Fruit fly (Drosophila melanogaster) whole organism, embryonic: Measurements from ENCODE around the gene CG10866.

Source experiments
- Asciz ChIP-seq: fragments of 200-800 bp; sonication (Bioruptor generic); optimal IDR thresholded peaks from 2 replicates; lab custom pipeline; 2017; ENCODE audit warnings: missing biosample characterization, mild to moderate bottlenecking, missing genetic modification characterization, missing genetic modification reagents
- B-H1 ChIP-seq: fragments of 200-800 bp; sonication (Bioruptor generic); IDR thresholded peaks from 3 replicates; pipeline ENCODE4 v1.3.6; 2022; ENCODE audit warnings: missing biosample characterization, missing genetic modification characterization
- B-H2 ChIP-seq: fragments of 200-800 bp; sonication (Bioruptor generic); optimal IDR thresholded peaks from 2 replicates; lab custom pipeline; 2018; ENCODE audit warnings: missing biosample characterization, mild to moderate bottlenecking, missing genetic modification characterization
- CG10209 ChIP-seq: fragments of 200-800 bp; sonication (Bioruptor generic); optimal IDR thresholded peaks from 3 replicates; lab custom pipeline; 2017; ENCODE audit warnings: missing biosample characterization, mild to moderate bottlenecking, missing genetic modification characterization, missing genetic modification reagents
- CG13424 ChIP-seq: fragments of 200-800 bp; sonication (Bioruptor generic); optimal IDR thresholded peaks from 2 replicates; lab custom pipeline; 2019; ENCODE audit warnings: missing biosample characterization, mild to moderate bottlenecking, missing genetic modification characterization, moderate library complexity
- CG13894 ChIP-seq: fragments of 200-800 bp; sonication (Bioruptor generic); optimal IDR thresholded peaks from 3 replicates; lab custom pipeline; 2018; ENCODE audit warnings: missing biosample characterization, mild to moderate bottlenecking, missing genetic modification characterization, moderate library complexity
- CG14441 ChIP-seq: fragments of 200-800 bp; sonication (Bioruptor generic); IDR thresholded peaks from 2 replicates; pipeline ENCODE4 v1.3.6; 2022; ENCODE audit warnings: missing biosample characterization, missing genetic modification characterization
- CG15073 ChIP-seq: fragments of 200-800 bp; sonication (Bioruptor generic); optimal IDR thresholded peaks from 2 replicates; lab custom pipeline; 2016; ENCODE audit warnings: missing biosample characterization, missing genetic modification characterization
- CG1647 ChIP-seq: fragments of 200-800 bp; sonication (Bioruptor generic); optimal IDR thresholded peaks from 3 replicates; lab custom pipeline; 2016; ENCODE audit warnings: missing biosample characterization, missing genetic modification characterization
- CG16863 ChIP-seq: fragments of 200-800 bp; sonication (Bioruptor generic); optimal IDR thresholded peaks from 3 replicates; lab custom pipeline; 2016; ENCODE audit warnings: missing biosample characterization, missing genetic modification characterization
- CG17361 ChIP-seq: fragments of 200-800 bp; sonication (Bioruptor generic); IDR thresholded peaks from 3 replicates; pipeline ENCODE4 v1.3.6; 2022; ENCODE audit warnings: missing biosample characterization, missing genetic modification characterization
- CG17802 ChIP-seq: fragments of 200-800 bp; sonication (Bioruptor generic); optimal IDR thresholded peaks from 2 replicates; lab custom pipeline; 2018; ENCODE audit warnings: missing biosample characterization, mild to moderate bottlenecking, missing genetic modification characterization, moderate library complexity
- CG1792 ChIP-seq: fragments of 200-800 bp; sonication (Bioruptor generic); optimal IDR thresholded peaks from 2 replicates; lab custom pipeline; 2016; ENCODE audit warnings: missing biosample characterization, missing genetic modification characterization
- CG2129 ChIP-seq: fragments of 200-800 bp; sonication (Bioruptor generic); IDR thresholded peaks from 2 replicates; pipeline ENCODE4 v1.3.6; 2022; ENCODE audit warnings: missing biosample characterization, missing genetic modification characterization; ENCODE audit not compliant: partially characterized antibody
- CG2678 ChIP-seq: fragments of 200-800 bp; sonication (Bioruptor generic); optimal IDR thresholded peaks from 3 replicates; lab custom pipeline; 2019; ENCODE audit warnings: missing biosample characterization, mild to moderate bottlenecking, missing genetic modification characterization, moderate library complexity
- CG34376 ChIP-seq: fragments of 200-800 bp; sonication (Bioruptor generic); optimal IDR thresholded peaks from 2 replicates; lab custom pipeline; 2018; ENCODE audit warnings: missing biosample characterization, mild to moderate bottlenecking, missing genetic modification characterization
- CG4424 ChIP-seq: fragments of 200-800 bp; sonication (Bioruptor generic); optimal IDR thresholded peaks from 3 replicates; lab custom pipeline; 2016; ENCODE audit warnings: missing biosample characterization, missing genetic modification characterization
- CG6254 ChIP-seq: fragments of 200-800 bp; sonication (Bioruptor generic); optimal IDR thresholded peaks from 3 replicates; lab custom pipeline; 2017; ENCODE audit warnings: mild to moderate bottlenecking, missing biosample characterization, missing genetic modification reagents, missing genetic modification characterization
- CG8944 ChIP-seq: fragments of 200-800 bp; sonication (Bioruptor generic); optimal IDR thresholded peaks from 3 replicates; lab custom pipeline; 2016; ENCODE audit warnings: missing biosample characterization, missing genetic modification characterization
- Camta ChIP-seq: fragments of 200-800 bp; sonication (Bioruptor generic); optimal IDR thresholded peaks from 2 replicates; lab custom pipeline; 2016; ENCODE audit warnings: missing biosample characterization, missing genetic modification characterization
- Chrac-16 ChIP-seq: fragments of 200-800 bp; sonication (Bioruptor generic); optimal IDR thresholded peaks from 3 replicates; lab custom pipeline; 2016; ENCODE audit warnings: missing biosample characterization, missing genetic modification characterization
- D ChIP-seq, 2 experiments: fragments of 200-800 bp in 1 of 2; fragments of >200 bp in 1 of 2; sonication (Bioruptor generic) in 1 of 2; optimal IDR thresholded peaks; 2 replicates in 1 of 2; 3 replicates in 1 of 2; lab custom pipeline; 2017; ENCODE audit warnings: mild to moderate bottlenecking in 1 of 2, missing biosample characterization in 1 of 2, missing genetic modification characterization in 1 of 2, missing genetic modification reagents in 1 of 2
- HHEX ChIP-seq: fragments of 200-800 bp; sonication (Bioruptor generic); optimal IDR thresholded peaks from 3 replicates; lab custom pipeline; 2017; ENCODE audit warnings: missing biosample characterization, mild to moderate bottlenecking, missing genetic modification characterization, missing genetic modification reagents
- HmgZ ChIP-seq: fragments of 200-800 bp; sonication (Bioruptor generic); optimal IDR thresholded peaks from 2 replicates; lab custom pipeline; 2018; ENCODE audit warnings: missing biosample characterization, mild to moderate bottlenecking, missing genetic modification characterization
- Hmr ChIP-seq: fragments of 200-800 bp; sonication (Bioruptor generic); optimal IDR thresholded peaks from 3 replicates; lab custom pipeline; 2017; ENCODE audit warnings: mild to moderate bottlenecking, missing biosample characterization, missing genetic modification reagents, missing genetic modification characterization
- Hr51 ChIP-seq, 2 experiments: fragments of 200-800 bp; sonication (Bioruptor generic); optimal IDR thresholded peaks; 2 replicates in 1 of 2; 3 replicates in 1 of 2; lab custom pipeline; 2016 to 2018; ENCODE audit warnings: missing biosample characterization in 2 of 2, missing genetic modification characterization in 2 of 2, mild to moderate bottlenecking in 1 of 2, moderate library complexity in 1 of 2
- Mes4 ChIP-seq: fragments of 200-800 bp; sonication (Bioruptor generic); optimal IDR thresholded peaks from 2 replicates; lab custom pipeline; 2016; ENCODE audit warnings: missing biosample characterization, missing genetic modification characterization
- NC2β ChIP-seq: fragments of 200-800 bp; sonication (Bioruptor generic); optimal IDR thresholded peaks from 2 replicates; lab custom pipeline; 2016; ENCODE audit warnings: missing biosample characterization, missing genetic modification characterization
- NFAT ChIP-seq: fragments of 200-800 bp; sonication (Bioruptor generic); IDR thresholded peaks from 2 replicates; pipeline ENCODE4 v1.3.6; 2022; ENCODE audit warnings: missing biosample characterization, missing genetic modification characterization
- Opbp ChIP-seq: fragments of 200-800 bp; sonication (Bioruptor generic); IDR thresholded peaks from 3 replicates; pipeline ENCODE4 v1.3.6; 2022; ENCODE audit warnings: missing biosample characterization, missing genetic modification characterization; ENCODE audit not compliant: partially characterized antibody
- Stat92E ChIP-seq, 3 experiments: fragments of >200 bp in 2 of 3; fragments of 200-800 bp in 1 of 3; sonication (Bioruptor generic) in 1 of 3; optimal IDR thresholded peaks; 2 replicates each; lab custom pipeline; 2017 to 2019; ENCODE audit warnings: missing biosample characterization in 3 of 3, missing genetic modification characterization in 3 of 3, mild to moderate bottlenecking in 1 of 3, moderate library complexity in 1 of 3
- bsh ChIP-seq, 2 experiments: fragments of 200-800 bp; sonication (Bioruptor generic); optimal IDR thresholded peaks; 2 replicates each; lab custom pipeline; 2017 to 2018; ENCODE audit warnings: mild to moderate bottlenecking in 2 of 2, missing biosample characterization in 2 of 2, missing genetic modification characterization in 2 of 2, moderate library complexity in 1 of 2
- btn ChIP-seq: fragments of 200-800 bp; sonication (Bioruptor generic); optimal IDR thresholded peaks from 2 replicates; lab custom pipeline; 2016; ENCODE audit warnings: missing biosample characterization, missing genetic modification characterization
- dmrt99B ChIP-seq: fragments of 200-800 bp; sonication (Bioruptor generic); optimal IDR thresholded peaks from 2 replicates; lab custom pipeline; 2018; ENCODE audit warnings: missing biosample characterization, mild to moderate bottlenecking, missing genetic modification characterization, moderate library complexity
- dpn ChIP-seq, 2 experiments: fragments of 200-800 bp; sonication (Bioruptor generic); optimal IDR thresholded peaks; 3 replicates each; lab custom pipeline; 2016; ENCODE audit warnings: missing biosample characterization in 2 of 2, missing genetic modification characterization in 2 of 2
- fd102C ChIP-seq: fragments of 200-800 bp; sonication (Bioruptor generic); optimal IDR thresholded peaks from 2 replicates; lab custom pipeline; 2018; ENCODE audit warnings: missing biosample characterization, mild to moderate bottlenecking, missing genetic modification characterization, moderate library complexity
- fu2 ChIP-seq: fragments of 200-800 bp; sonication (Bioruptor generic); optimal IDR thresholded peaks from 2 replicates; lab custom pipeline; 2016; ENCODE audit warnings: missing biosample characterization, missing genetic modification characterization
- gem ChIP-seq: fragments of 200-800 bp; sonication (Bioruptor generic); optimal IDR thresholded peaks from 2 replicates; lab custom pipeline; 2019; ENCODE audit warnings: missing biosample characterization, mild to moderate bottlenecking, missing genetic modification characterization, moderate library complexity
- gfzf ChIP-seq: fragments of 200-800 bp; sonication (Bioruptor generic); optimal IDR thresholded peaks from 2 replicates; lab custom pipeline; 2016; ENCODE audit warnings: missing biosample characterization, mild to moderate bottlenecking, missing genetic modification characterization, moderate library complexity
- nerfin-1 ChIP-seq: fragments of 200-800 bp; sonication (Bioruptor generic); optimal IDR thresholded peaks from 3 replicates; lab custom pipeline; 2019; ENCODE audit warnings: missing biosample characterization, mild to moderate bottlenecking, missing genetic modification characterization, moderate library complexity
- nom ChIP-seq: fragments of 200-800 bp; sonication (Bioruptor generic); optimal IDR thresholded peaks from 2 replicates; lab custom pipeline; 2017; ENCODE audit warnings: missing biosample characterization, missing genetic modification characterization, mild to moderate bottlenecking, moderate library complexity, missing genetic modification reagents
- prd ChIP-seq, 3 experiments: fragments of >200 bp in 2 of 3; fragments of 200-800 bp in 1 of 3; sonication (Bioruptor generic) in 1 of 3; optimal IDR thresholded peaks in 2 of 3; IDR thresholded peaks in 1 of 3; 2 replicates in 2 of 3; 3 replicates in 1 of 3; pipeline versions ENCODE4 v1.3.6 to Lab custom; 2017 to 2022; ENCODE audit warnings: missing biosample characterization in 1 of 3, missing genetic modification characterization in 1 of 3
- salm ChIP-seq: fragments of 200-800 bp; sonication (Bioruptor generic); optimal IDR thresholded peaks from 2 replicates; lab custom pipeline; 2018; ENCODE audit warnings: missing biosample characterization, mild to moderate bottlenecking, missing genetic modification characterization
- sna ChIP-seq: fragments of 200-800 bp; sonication (Bioruptor generic); IDR thresholded peaks from 2 replicates; pipeline ENCODE4 v1.3.6; 2022; ENCODE audit warnings: missing biosample characterization, missing genetic modification characterization; ENCODE audit not compliant: partially characterized antibody
- toy ChIP-seq: fragments of 200-800 bp; sonication (Bioruptor generic); IDR thresholded peaks from 2 replicates; pipeline ENCODE4 v1.3.6; 2022; ENCODE audit warnings: missing biosample characterization, missing genetic modification characterization
- vfl ChIP-seq: fragments of 200-800 bp; sonication (Bioruptor generic); optimal IDR thresholded peaks from 2 replicates; lab custom pipeline; 2016; ENCODE audit warnings: missing biosample characterization, missing genetic modification characterization
- wek ChIP-seq: fragments of 200-800 bp; sonication (Bioruptor generic); optimal IDR thresholded peaks from 3 replicates; lab custom pipeline; 2018; ENCODE audit warnings: missing biosample characterization, mild to moderate bottlenecking, missing genetic modification characterization, moderate library complexity
- z ChIP-seq: fragments of 200-800 bp; sonication (Bioruptor generic); IDR thresholded peaks from 3 replicates; pipeline ENCODE4 v1.3.6; 2022; ENCODE audit warnings: missing biosample characterization, missing genetic modification characterization

The CG10866 gene

DNA sequence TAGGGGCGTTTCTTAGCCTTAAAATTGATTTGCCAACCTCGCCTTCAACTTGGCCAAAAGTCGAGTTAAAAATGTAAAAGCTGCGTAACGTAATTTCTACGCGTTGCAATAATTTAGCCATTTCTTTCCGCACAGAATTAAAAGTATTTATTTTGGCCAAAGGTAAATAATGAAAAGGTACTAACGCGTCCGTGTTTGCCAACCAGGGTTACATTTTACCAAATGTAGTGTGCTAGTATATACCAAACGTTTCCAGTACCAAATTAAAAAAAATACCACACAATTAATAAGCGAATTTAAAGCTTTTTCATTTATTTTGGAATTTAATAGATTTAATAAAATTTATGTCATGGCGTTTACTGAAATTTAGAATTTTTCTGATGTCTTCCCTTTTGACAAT is 38.8 kb downstream of the CG10866 start, which contains the start of gene Ccz1 (continued):
- TF ChIP-seq CG8944, result peak; percentile 83
- peak; percentile 79 for TF ChIP-seq HmgZ (tag; lab: Kevin White, UChicago)
- TF ChIP-seq Asciz (GFP tag; lab: Kevin White, UChicago), result peak; percentile 68
- peak; percentile 65 for TF ChIP-seq CG1647 (GFP tag; lab: Kevin White, UChicago)
- TF ChIP-seq nerfin-1 (tag; lab: Kevin White, UChicago), result peak; percentile 47
- TF ChIP-seq CG2678, result peak; percentile 59
- peak; percentile 45 for TF ChIP-seq salm (tag; lab: Kevin White, UChicago)
- peak; percentile 42 for TF ChIP-seq fd102C (GFP tag; lab: Kevin White, UChicago)
- no peak for TF ChIP-seq sna (GFP tag; lab: Robert Waterston, UW)
- TF ChIP-seq Stat92E (GFP tag; optimal IDR thresholded peaks at IDR 0.05; lab: Kevin White, UChicago), result no peak
- TF ChIP-seq CG4424, result peak; percentile 68
- TF ChIP-seq Hr51 (GFP tag; optimal IDR thresholded peaks at IDR 0.05; lab: Kevin White, UChicago), result peak in 1 of 2 experiments; percentile 58
- TF ChIP-seq CG15073, result no peak
- peak; percentile 87 for TF ChIP-seq gfzf (GFP tag; lab: Kevin White, UChicago)
- peak; percentile 59 for TF ChIP-seq wek (GFP tag; lab: Kevin White, UChicago)
- TF ChIP-seq CG13894 (tag; lab: Kevin White, UChicago), result no peak
- peak; percentile 53 for TF ChIP-seq CG16863 (GFP tag; lab: Kevin White, UChicago)
- TF ChIP-seq CG1792 (GFP tag; lab: Kevin White, UChicago), result peak; percentile 60
- no peak for TF ChIP-seq CG17361 (GFP tag; lab: Robert Waterston, UW)
- peak; percentile 36 for TF ChIP-seq nom (GFP tag; lab: Kevin White, UChicago)
- peak; percentile 68 for TF ChIP-seq HHEX (GFP tag; lab: Kevin White, UChicago)
- no peak for TF ChIP-seq NFAT (GFP tag; lab: Robert Waterston, UW)
- peak; percentile 45 for TF ChIP-seq dmrt99B (tag; lab: Kevin White, UChicago)
- peak; percentile 33 to 77 for TF ChIP-seq dpn (GFP tag; optimal IDR thresholded peaks at IDR 0.05; lab: Kevin White, UChicago)
- TF ChIP-seq gem (tag; lab: Kevin White, UChicago), result peak; percentile 81
- TF ChIP-seq btn (GFP tag; lab: Kevin White, UChicago), result peak; percentile 42
- TF ChIP-seq CG10209 (GFP tag; lab: Kevin White, UChicago), result peak; percentile 87
- TF ChIP-seq bsh (GFP tag; optimal IDR thresholded peaks at IDR 0.05; lab: Kevin White, UChicago), result peak in 1 of 2 experiments; percentile 72
- TF ChIP-seq Mes4 (GFP tag; lab: Kevin White, UChicago), result peak; percentile 66
- no peak for TF ChIP-seq Opbp (GFP tag; lab: Robert Waterston, UW)
- TF ChIP-seq CG2129 (GFP tag; lab: Robert Waterston, UW), result no peak
- TF ChIP-seq z, result no peak
- TF ChIP-seq Camta (GFP tag; lab: Kevin White, UChicago), result peak; percentile 79
- no peak for TF ChIP-seq CG6254 (GFP tag; lab: Kevin White, UChicago)
- TF ChIP-seq CG17802, result peak; percentile 32
- TF ChIP-seq Chrac-16 (GFP tag; lab: Kevin White, UChicago), result no peak
- peak; percentile 76 for TF ChIP-seq B-H2 (GFP tag; lab: Kevin White, UChicago)
- no peak for TF ChIP-seq toy (GFP tag; lab: Robert Waterston, UW)
- TF ChIP-seq D (optimal IDR thresholded peaks at IDR 0.05; lab: Kevin White, UChicago), result no peak
- peak; percentile 21 for TF ChIP-seq D (GFP tag; optimal IDR thresholded peaks at IDR 0.05; lab: Kevin White, UChicago)
- TF ChIP-seq CG34376 (GFP tag; lab: Kevin White, UChicago), result peak; percentile 57
- TF ChIP-seq B-H1 (GFP tag; lab: Robert Waterston, UW), result no peak
- TF ChIP-seq NC2β (GFP tag; lab: Kevin White, UChicago), result peak; percentile 86
- peak; percentile 54 for TF ChIP-seq fu2 (GFP tag; lab: Kevin White, UChicago)
- TF ChIP-seq CG14441 (GFP tag; lab: Robert Waterston, UW), result no peak
- no peak for TF ChIP-seq prd (optimal IDR thresholded peaks at IDR 0.05; lab: Kevin White, UChicago)
- no peak for TF ChIP-seq prd (GFP tag; IDR thresholded peaks at IDR 0.05; lab: Robert Waterston, UW)
- TF ChIP-seq CG13424 (tag; lab: Kevin White, UChicago), result peak; percentile 71
- peak; percentile 50 for TF ChIP-seq vfl (GFP tag; lab: Kevin White, UChicago)
- peak; percentile 84 for TF ChIP-seq Hmr (GFP tag; lab: Kevin White, UChicago)
